Worm (Caenorhabditis elegans): Measurements from ENCODE around the gene sra-31.

sra-31 gene

ce11 chrII:6562203-6562867, 15.9 kb downstream of the sra-31 start (continued):
- TF ChIP-seq skn-1 (tag; optimal IDR thresholded peaks at IDR 0.05) = peak; percentile 0

- peak in 1 of 2 experiments; percentile 26 for TF ChIP-seq lsy-2 (tag; optimal IDR thresholded peaks at IDR 0.05)
- no peak for TF ChIP-seq vab-15 (tag; optimal IDR thresholded peaks at IDR 0.05)
- no peak for TF ChIP-seq nhr-28 (tag; optimal IDR thresholded peaks at IDR 0.05)
- TF ChIP-seq nhr-19 (GFP tag; conservative IDR thresholded peaks at IDR 0.05) = peak; percentile 36
- peak in 1 of 2 experiments; percentile 1 for TF ChIP-seq mdl-1 (tag; optimal IDR thresholded peaks at IDR 0.05)
- TF ChIP-seq C16A3.4 (tag; optimal IDR thresholded peaks at IDR 0.05) = peak; percentile 20
- peak; percentile 11 for TF ChIP-seq snu-23 (GFP tag; optimal IDR thresholded peaks at IDR 0.05)
- TF ChIP-seq lin-35 (GFP tag; optimal IDR thresholded peaks at IDR 0.05) = peak in 1 of 2 experiments; percentile 44
- TF ChIP-seq ama-1 (optimal IDR thresholded peaks at IDR 0.05) = peak; percentile 14
- no peak for TF ChIP-seq elt-3 (tag; optimal IDR thresholded peaks at IDR 0.05)
- peak; percentile 16 for TF ChIP-seq rnt-1 (tag; optimal IDR thresholded peaks at IDR 0.05)
Measured at ce11 chrII:6561300-6561699, 17.0 kb downstream of the sra-31 start, which contains the start of gene F18C5.10. F18C5.10 (minus strand) TSS chrII:6561444.

- TF ChIP-seq dpl-1 (GFP tag; optimal IDR thresholded peaks at IDR 0.05) (no peak), zip-4 (GFP tag; optimal IDR thresholded peaks at IDR 0.05) (no peak), vab-15 (tag; optimal IDR thresholded peaks at IDR 0.05) (no peak), nhr-28 (tag; optimal IDR thresholded peaks at IDR 0.05) (no peak), blmp-1 (tag; optimal IDR thresholded peaks at IDR 0.05) (no peak), aly-2 (tag; optimal IDR thresholded peaks at IDR 0.05) (no peak), ces-1 (GFP tag; optimal IDR thresholded peaks at IDR 0.05) (no peak), hlh-4 (tag; optimal IDR thresholded peaks at IDR 0.05) (no peak), nhr-20 (tag; optimal IDR thresholded peaks at IDR 0.05) (no peak), tbx-2 (tag; optimal IDR thresholded peaks at IDR 0.05) (no peak), skn-1 (tag; optimal IDR thresholded peaks at IDR 0.05) (no peak), efl-1 (optimal IDR thresholded peaks at IDR 0.05) (no peak), efl-1 (GFP tag; optimal IDR thresholded peaks at IDR 0.05 in 1 of 2) (no peak), pax-3 (tag; optimal IDR thresholded peaks at IDR 0.05) (no peak), aha-1 (tag; optimal IDR thresholded peaks at IDR 0.05) (no peak), nhr-11 (tag; optimal IDR thresholded peaks at IDR 0.05) (no peak), pqm-1 (tag; optimal IDR thresholded peaks at IDR 0.05) (no peak), isw-1 (GFP tag; IDR thresholded peaks at IDR 0.05) (no peak), grh-1 (GFP tag; IDR thresholded peaks at IDR 0.05) (no peak), fos-1 (tag; optimal IDR thresholded peaks at IDR 0.05) (no peak), sox-4 (tag; optimal IDR thresholded peaks at IDR 0.05) (no peak)
Measured at ce11 chrII:6560291-6560690, 18.0 kb downstream of the sra-31 start.

ce11 chrII:6558887-6559286, 19.4 kb downstream of the sra-31 start:
- TF ChIP-seq snpc-4 (tag; optimal IDR thresholded peaks at IDR 0.05) (no peak), ama-1 (optimal IDR thresholded peaks at IDR 0.05) (peak; percentile 64), lin-35 (GFP tag; optimal IDR thresholded peaks at IDR 0.05) (peak in 1 of 2 experiments; percentile 19), efl-1 (optimal IDR thresholded peaks at IDR 0.05) (no peak), efl-1 (GFP tag; optimal IDR thresholded peaks at IDR 0.05 in 1 of 2) (peak in 1 of 2 experiments; percentile 14)

- TF ChIP-seq nhr-11 (tag; optimal IDR thresholded peaks at IDR 0.05) (no peak), nhr-84 (tag; optimal IDR thresholded peaks at IDR 0.05) (no peak), skn-1 (tag; optimal IDR thresholded peaks at IDR 0.05) (no peak), lin-14 (GFP tag; optimal IDR thresholded peaks at IDR 0.05) (no peak), sptf-1 (tag; optimal IDR thresholded peaks at IDR 0.05) (no peak), sox-4 (tag; optimal IDR thresholded peaks at IDR 0.05) (no peak), pqm-1 (tag; optimal IDR thresholded peaks at IDR 0.05) (no peak), ets-5 (GFP tag; IDR thresholded peaks at IDR 0.05) (no peak), blmp-1 (tag; optimal IDR thresholded peaks at IDR 0.05) (no peak), fkh-10 (GFP tag; optimal IDR thresholded peaks at IDR 0.05) (no peak), zip-4 (GFP tag; optimal IDR thresholded peaks at IDR 0.05) (no peak), F16B12.6 (tag; optimal IDR thresholded peaks at IDR 0.05) (no peak), dsc-1 (tag; optimal IDR thresholded peaks at IDR 0.05) (no peak), hlh-4 (tag; optimal IDR thresholded peaks at IDR 0.05) (no peak), snpc-4 (tag; optimal IDR thresholded peaks at IDR 0.05) (no peak), nhr-85 (tag) (no peak), aha-1 (tag; optimal IDR thresholded peaks at IDR 0.05) (no peak), C16A3.4 (tag; optimal IDR thresholded peaks at IDR 0.05) (no peak)
Measured at ce11 chrII:6554677-6555076, 23.6 kb downstream of the sra-31 start, which contains the start of gene wrn-1. wrn-1 (plus strand) TSS chrII:6554977.

Measured in whole organism, L1 larva.